Fruit fly (Drosophila melanogaster) whole organism, prepupa: ENCODE measurements around the gene Tcs6.

ENCODE experiments used
- Blimp-1 ChIP-seq: fragments of 200-800 bp; sonication (Bioruptor generic); optimal IDR thresholded peaks from 3 replicates; lab custom pipeline; 2017; ENCODE audit warnings: missing biosample characterization, missing genetic modification characterization, mild to moderate bottlenecking, moderate library complexity, missing genetic modification reagents
- CG11294 ChIP-seq: fragments of 200-800 bp; sonication (Bioruptor generic); IDR thresholded peaks from 2 replicates; pipeline ENCODE4 v1.3.6; 2022; ENCODE audit warnings: missing biosample characterization, missing genetic modification characterization
- CG11762 ChIP-seq: fragments of 200-800 bp; sonication (Bioruptor generic); optimal IDR thresholded peaks from 3 replicates; lab custom pipeline; 2016; ENCODE audit warnings: missing biosample characterization, missing genetic modification characterization; ENCODE audit not compliant: insufficient read depth
- CG15336 ChIP-seq: fragments of 200-800 bp; sonication (Bioruptor generic); IDR thresholded peaks from 2 replicates; pipeline ENCODE4 v1.3.6; 2022; ENCODE audit warnings: missing biosample characterization, missing genetic modification characterization
- CG1621 ChIP-seq: fragments of 200-800 bp; sonication (Bioruptor generic); optimal IDR thresholded peaks from 3 replicates; lab custom pipeline; 2018; ENCODE audit warnings: missing biosample characterization, mild to moderate bottlenecking, missing genetic modification characterization
- CG16779 ChIP-seq: fragments of 200-800 bp; sonication (Bioruptor generic); optimal IDR thresholded peaks from 3 replicates; lab custom pipeline; 2017; ENCODE audit warnings: missing biosample characterization, mild to moderate bottlenecking, missing genetic modification characterization
- CG32006 ChIP-seq: fragments of 200-800 bp; sonication (Bioruptor generic); optimal IDR thresholded peaks from 3 replicates; lab custom pipeline; 2017; ENCODE audit warnings: missing biosample characterization, mild to moderate bottlenecking, missing genetic modification characterization
- CG3919 ChIP-seq: fragments of 200-800 bp; sonication (Bioruptor generic); optimal IDR thresholded peaks from 3 replicates; lab custom pipeline; 2016; ENCODE audit warnings: missing biosample characterization, missing genetic modification characterization
- CG4318 ChIP-seq: fragments of 200-800 bp; sonication (Bioruptor generic); optimal IDR thresholded peaks from 3 replicates; lab custom pipeline; 2017; ENCODE audit warnings: missing biosample characterization, mild to moderate bottlenecking, missing genetic modification characterization
- CG6163 ChIP-seq: fragments of 200-800 bp; sonication (Bioruptor generic); IDR thresholded peaks from 3 replicates; pipeline ENCODE4 v1.3.6; 2022; ENCODE audit warnings: missing biosample characterization, missing genetic modification characterization
- CG6276 ChIP-seq: fragments of 200-800 bp; sonication (Bioruptor generic); optimal IDR thresholded peaks from 2 replicates; lab custom pipeline; 2017; ENCODE audit warnings: missing biosample characterization, mild to moderate bottlenecking, missing genetic modification characterization
- CG6792 ChIP-seq: fragments of 200-800 bp; sonication (Bioruptor generic); optimal IDR thresholded peaks from 3 replicates; lab custom pipeline; 2016; ENCODE audit warnings: missing biosample characterization, missing genetic modification characterization
- CG6808 ChIP-seq: fragments of 200-800 bp; sonication (Bioruptor generic); optimal IDR thresholded peaks from 3 replicates; lab custom pipeline; 2017; ENCODE audit warnings: missing biosample characterization, missing genetic modification characterization, mild to moderate bottlenecking, moderate library complexity, missing genetic modification reagents
- CG6854 ChIP-seq: fragments of 200-800 bp; sonication (Bioruptor generic); optimal IDR thresholded peaks from 2 replicates; lab custom pipeline; 2017; ENCODE audit warnings: missing biosample characterization, mild to moderate bottlenecking, missing genetic modification characterization
- CG8319 ChIP-seq: fragments of 200-800 bp; sonication (Bioruptor generic); optimal IDR thresholded peaks from 3 replicates; lab custom pipeline; 2016; ENCODE audit warnings: missing biosample characterization, missing genetic modification characterization
- CG9139 ChIP-seq: fragments of 200-800 bp; sonication (Bioruptor generic); optimal IDR thresholded peaks from 3 replicates; lab custom pipeline; 2017; ENCODE audit warnings: missing biosample characterization, mild to moderate bottlenecking, missing genetic modification characterization
- Eip75B ChIP-seq: fragments of 200-800 bp; sonication (Bioruptor generic); optimal IDR thresholded peaks from 3 replicates; lab custom pipeline; 2016; ENCODE audit warnings: missing biosample characterization, missing genetic modification characterization
- Eip78C ChIP-seq: fragments of 200-800 bp; sonication (Bioruptor generic); peaks from one replicate; lab custom pipeline; 2016; ENCODE audit warnings: missing biosample characterization, missing genetic modification characterization
- Eip93F ChIP-seq: fragments of 200-800 bp; sonication (Bioruptor generic); optimal IDR thresholded peaks from 2 replicates; lab custom pipeline; 2016; ENCODE audit warnings: missing biosample characterization, mild to moderate bottlenecking, missing genetic modification characterization
- Ets21C ChIP-seq: fragments of 200-800 bp; sonication (Bioruptor generic); optimal IDR thresholded peaks from 3 replicates; lab custom pipeline; 2016; ENCODE audit warnings: missing biosample characterization, missing genetic modification characterization
- Ets96B ChIP-seq: fragments of 200-800 bp; optimal IDR thresholded peaks from 2 replicates; lab custom pipeline; 2019; ENCODE audit warnings: missing biosample characterization, mild to moderate bottlenecking, missing genetic modification characterization, moderate library complexity
- Gug ChIP-seq: fragments of 200-800 bp; sonication (Bioruptor generic); IDR thresholded peaks from 2 replicates; pipeline ENCODE4 v1.3.6; 2022; ENCODE audit warnings: missing biosample characterization, missing genetic modification characterization
- Hr39 ChIP-seq: fragments of 200-800 bp; sonication (Bioruptor generic); optimal IDR thresholded peaks from 2 replicates; lab custom pipeline; 2016; ENCODE audit warnings: missing biosample characterization, missing genetic modification characterization
- Hr4 ChIP-seq: fragments of 200-800 bp; sonication (Bioruptor generic); optimal IDR thresholded peaks from 3 replicates; lab custom pipeline; 2016; ENCODE audit warnings: missing biosample characterization, missing genetic modification characterization
- OdsH ChIP-seq: fragments of 200-800 bp; sonication (Bioruptor generic); optimal IDR thresholded peaks from 3 replicates; lab custom pipeline; 2016; ENCODE audit warnings: missing biosample characterization, missing genetic modification characterization
- Sox102F ChIP-seq: fragments of 200-800 bp; sonication (Bioruptor generic); optimal IDR thresholded peaks from 2 replicates; lab custom pipeline; 2016; ENCODE audit warnings: missing biosample characterization, mild to moderate bottlenecking, missing genetic modification characterization
- Sox15 ChIP-seq: fragments of 200-800 bp; sonication (Bioruptor generic); optimal IDR thresholded peaks from 3 replicates; lab custom pipeline; 2016; ENCODE audit warnings: missing biosample characterization, missing genetic modification characterization
- achi ChIP-seq: fragments of 200-800 bp; sonication (Bioruptor generic); optimal IDR thresholded peaks from 3 replicates; lab custom pipeline; 2016; ENCODE audit warnings: missing biosample characterization, missing genetic modification characterization
- cyc ChIP-seq: fragments of 200-800 bp; sonication (Bioruptor generic); optimal IDR thresholded peaks from 3 replicates; lab custom pipeline; 2016; ENCODE audit warnings: missing biosample characterization, missing genetic modification characterization
- dac ChIP-seq: fragments of 200-800 bp; sonication (Bioruptor generic); optimal IDR thresholded peaks from 2 replicates; lab custom pipeline; 2017; ENCODE audit warnings: missing biosample characterization, mild to moderate bottlenecking, missing genetic modification characterization
- esn ChIP-seq: fragments of 200-800 bp; sonication (Bioruptor generic); optimal IDR thresholded peaks from 2 replicates; lab custom pipeline; 2016; ENCODE audit warnings: missing biosample characterization, mild to moderate bottlenecking, missing genetic modification characterization, moderate library complexity
- fd59A ChIP-seq: fragments of 200-800 bp; sonication (Bioruptor generic); optimal IDR thresholded peaks from 2 replicates; lab custom pipeline; 2017; ENCODE audit warnings: missing biosample characterization, mild to moderate bottlenecking, missing genetic modification characterization, missing genetic modification reagents
- fd85E ChIP-seq: fragments of 200-800 bp; sonication (Bioruptor generic); optimal IDR thresholded peaks from 3 replicates; lab custom pipeline; 2016; ENCODE audit warnings: missing biosample characterization, missing genetic modification characterization
- fkh ChIP-seq: fragments of 200-800 bp; sonication (Bioruptor generic); optimal IDR thresholded peaks from 3 replicates; lab custom pipeline; 2017; ENCODE audit warnings: missing biosample characterization, mild to moderate bottlenecking, missing genetic modification characterization, moderate library complexity
- lz ChIP-seq: fragments of 200-800 bp; sonication (Bioruptor generic); optimal IDR thresholded peaks from 3 replicates; lab custom pipeline; 2016; ENCODE audit warnings: missing biosample characterization, missing genetic modification characterization
- pdm3 ChIP-seq: fragments of 200-800 bp; sonication (Bioruptor generic); optimal IDR thresholded peaks from 3 replicates; lab custom pipeline; 2016; ENCODE audit warnings: missing biosample characterization, missing genetic modification characterization
- ss ChIP-seq, 2 experiments: fragments of 200-800 bp; sonication (Bioruptor generic); optimal IDR thresholded peaks; 2 replicates in 1 of 2; 3 replicates in 1 of 2; lab custom pipeline; 2017 to 2018; ENCODE audit warnings: mild to moderate bottlenecking in 2 of 2, missing biosample characterization in 2 of 2, missing genetic modification characterization in 2 of 2, moderate library complexity in 1 of 2
- svp ChIP-seq: fragments of 200-800 bp; sonication (Bioruptor generic); peaks from one replicate; lab custom pipeline; 2016; ENCODE audit warnings: missing biosample characterization, missing genetic modification characterization
- topi ChIP-seq: fragments of 200-800 bp; sonication (Bioruptor generic); optimal IDR thresholded peaks from 3 replicates; lab custom pipeline; 2016; ENCODE audit warnings: missing biosample characterization, missing genetic modification characterization

The Tcs6 gene

dm6 chr3R:26059195-26059594 is 1.2 kb upstream of the Tcs6 start, which contains the start of the genes RpL34a and Trmt61 (continued):
- TF ChIP-seq CG1621 (tag; lab: Kevin White, UChicago) = peak; percentile 14
- TF ChIP-seq fkh (GFP tag; lab: Kevin White, UChicago) = peak; percentile 98
- TF ChIP-seq Hr4 = peak; percentile 47
- no peak for TF ChIP-seq CG4318
- peak; percentile 64 for TF ChIP-seq Ets96B (tag; lab: Kevin White, UChicago)
- peak; percentile 79 for TF ChIP-seq pdm3 (GFP tag; lab: Kevin White, UChicago)
- TF ChIP-seq Ets21C (GFP tag; lab: Kevin White, UChicago) = peak; percentile 50
- no peak for TF ChIP-seq Eip93F (GFP tag; lab: Kevin White, UChicago)
- TF ChIP-seq CG16779 (tag; lab: Kevin White, UChicago) = peak; percentile 70
- TF ChIP-seq fd59A = peak; percentile 42
- TF ChIP-seq CG6276 (GFP tag; lab: Kevin White, UChicago) = no peak
- TF ChIP-seq cyc (GFP tag; lab: Kevin White, UChicago) = peak; percentile 72
- peak; percentile 77 for TF ChIP-seq achi (GFP tag; lab: Kevin White, UChicago)
- peak; percentile 90 for TF ChIP-seq CG6854 (GFP tag; lab: Kevin White, UChicago)
- peak; percentile 90 for TF ChIP-seq svp (GFP tag; lab: Kevin White, UChicago)
- TF ChIP-seq dac (GFP tag; lab: Kevin White, UChicago) = no peak
- TF ChIP-seq Hr39 (GFP tag; lab: Kevin White, UChicago) = peak; percentile 60
- peak; percentile 74 for TF ChIP-seq Blimp-1 (GFP tag; lab: Kevin White, UChicago)
- peak; percentile 80 for TF ChIP-seq CG3919 (GFP tag; lab: Kevin White, UChicago)
- peak; percentile 96 for TF ChIP-seq Eip78C
- TF ChIP-seq Eip75B (GFP tag; lab: Kevin White, UChicago) = peak; percentile 87
- TF ChIP-seq CG11762 (GFP tag; lab: Kevin White, UChicago) = peak; percentile 73
- TF ChIP-seq CG9139 (GFP tag; lab: Kevin White, UChicago) = peak; percentile 79
- TF ChIP-seq OdsH (GFP tag; lab: Kevin White, UChicago) = peak; percentile 73
- peak; percentile 79 for TF ChIP-seq topi (GFP tag; lab: Kevin White, UChicago)
- peak; percentile 46 for TF ChIP-seq CG32006 (GFP tag; lab: Kevin White, UChicago)
- no peak for TF ChIP-seq CG11294
- peak; percentile 80 for TF ChIP-seq CG6808
- peak; percentile 78 for TF ChIP-seq Sox102F (GFP tag; lab: Kevin White, UChicago)
- peak; percentile 31; the same call in 1 of the 2 replicates for TF ChIP-seq Gug (GFP tag; lab: Robert Waterston, UW)
- TF ChIP-seq CG15336 = peak; percentile 43; the same call in 1 of the 2 replicates
- peak; percentile 75 for TF ChIP-seq CG6792 (GFP tag; lab: Kevin White, UChicago)
- peak; percentile 58 for TF ChIP-seq CG8319 (GFP tag; lab: Kevin White, UChicago)

dm6 chr3R:26056381-26056780 is 1.6 kb downstream of the Tcs6 start, which contains the start of the genes Sld5 and CG14543:
TSS of gene Sld5 (minus strand) at chr3R:26056547.
TSS of gene CG14543 (plus strand) at chr3R:26056630.
- TF ChIP-seq Sox15 (GFP tag; lab: Kevin White, UChicago) (no peak), ss (GFP tag; optimal IDR thresholded peaks at IDR 0.05; lab: Kevin White, UChicago) (no peak), Gug (GFP tag; lab: Robert Waterston, UW) (no peak), OdsH (GFP tag; lab: Kevin White, UChicago) (no peak), Eip75B (GFP tag; lab: Kevin White, UChicago) (no peak), Blimp-1 (GFP tag; lab: Kevin White, UChicago) (no peak), lz (GFP tag; lab: Kevin White, UChicago) (peak; percentile 9), CG6854 (GFP tag; lab: Kevin White, UChicago) (peak; percentile 15), esn (GFP tag; lab: Kevin White, UChicago) (peak; percentile 26), CG32006 (GFP tag; lab: Kevin White, UChicago) (no peak), CG11294 (no peak), CG6163 (GFP tag; lab: Robert Waterston, UW) (0 out of 3 replicates have a peak, but pooled peaks have one; percentile 23), CG6792 (GFP tag; lab: Kevin White, UChicago) (no peak), fd85E (GFP tag; lab: Kevin White, UChicago) (no peak)
- TF ChIP-seq, all 60 proteins: peak for 4
